Worm (Caenorhabditis elegans) whole organism, late embryonic: ENCODE measurements around the gene F26D2.13.

Experiments
- ceh-31 ChIP-seq: sonication (generic microtip); optimal IDR thresholded peaks from 2 replicates; lab custom pipeline; 2016; ENCODE audit warnings: missing genetic modification characterization, missing compliant biosample characterization
- che-1 ChIP-seq: sonication (generic microtip); optimal IDR thresholded peaks from 2 replicates; lab custom pipeline; 2016; ENCODE audit warnings: mild to moderate bottlenecking, missing genetic modification characterization, missing compliant biosample characterization
- dve-1 ChIP-seq: sonication (generic microtip); optimal IDR thresholded peaks from 2 replicates; lab custom pipeline; 2017; ENCODE audit warnings: antibody characterized with exemption, mild to moderate bottlenecking, missing genetic modification characterization, missing compliant biosample characterization
- mec-3 ChIP-seq: sonication (generic microtip); optimal IDR thresholded peaks from 2 replicates; lab custom pipeline; 2016; ENCODE audit warnings: borderline replicate concordance, missing genetic modification characterization, missing compliant biosample characterization
- nfya-1 ChIP-seq: sonication (generic microtip); optimal IDR thresholded peaks from 2 replicates; lab custom pipeline; 2017; ENCODE audit warnings: missing genetic modification characterization, mild to moderate bottlenecking, missing compliant biosample characterization, antibody characterized with exemption, moderate library complexity
- pqm-1 ChIP-seq: sonication (generic microtip); optimal IDR thresholded peaks from 2 replicates; lab custom pipeline; 2016; ENCODE audit warnings: missing genetic modification characterization, missing compliant biosample characterization
- pros-1 ChIP-seq: fragments of 150-350 bp; optimal IDR thresholded peaks from 2 replicates; lab custom pipeline; 2014; ENCODE audit warnings: missing biosample characterization, missing genetic modification reagents, missing genetic modification characterization
- rnt-1 ChIP-seq: sonication (generic microtip); optimal IDR thresholded peaks from 2 replicates; lab custom pipeline; 2016; ENCODE audit warnings: missing genetic modification characterization, missing compliant biosample characterization
- unc-55 ChIP-seq: sonication (generic microtip); optimal IDR thresholded peaks from 2 replicates; lab custom pipeline; 2017; ENCODE audit warnings: missing biosample characterization, missing genetic modification reagents, missing genetic modification characterization
- unc-86 ChIP-seq: sonication (generic microtip); optimal IDR thresholded peaks from 2 replicates; lab custom pipeline; 2016; ENCODE audit warnings: missing genetic modification characterization, missing compliant biosample characterization

- TF ChIP-seq mec-3 (tag; lab: Kevin White, UChicago) (no peak), rnt-1 (tag; lab: Kevin White, UChicago) (no peak), dve-1 (tag; lab: Kevin White, UChicago) (no peak), unc-86 (tag; lab: Kevin White, UChicago) (no peak), unc-55 (GFP tag; lab: Kevin White, UChicago) (no peak), pros-1 (tag; lab: Kevin White, UChicago) (no peak), pqm-1 (no peak), che-1 (no peak), ceh-31 (tag; lab: Kevin White, UChicago) (no peak), nfya-1 (tag; lab: Kevin White, UChicago) (no peak)
These were observed 35.5 kb upstream of the F26D2.13 start, which contains the start of gene srh-138 for ce11 chrV:16470916-16471315.
